Fruit fly (Drosophila melanogaster) whole organism, embryonic: ENCODE data around the gene Pebp1.

Experiments
- Bteb2 ChIP-seq: fragments of 200-800 bp; sonication (Bioruptor generic); optimal IDR thresholded peaks from 2 replicates; lab custom pipeline; 2016; ENCODE audit warnings: missing biosample characterization, missing genetic modification characterization
- CG10654 ChIP-seq: fragments of 200-800 bp; sonication (Bioruptor generic); optimal IDR thresholded peaks from 2 replicates; lab custom pipeline; 2016; ENCODE audit warnings: missing biosample characterization, missing genetic modification characterization
- CG10959 ChIP-seq: fragments of 200-800 bp; sonication (Bioruptor generic); IDR thresholded peaks from 2 replicates; pipeline ENCODE4 v1.3.6; 2022; ENCODE audit warnings: missing biosample characterization, missing genetic modification characterization
- CG12391 ChIP-seq: fragments of 200-800 bp; sonication (Bioruptor generic); optimal IDR thresholded peaks from 3 replicates; lab custom pipeline; 2018; ENCODE audit warnings: missing biosample characterization, mild to moderate bottlenecking, missing genetic modification characterization, moderate library complexity
- CG15479 ChIP-seq: fragments of 200-800 bp; sonication (Bioruptor generic); optimal IDR thresholded peaks from 3 replicates; lab custom pipeline; 2019; ENCODE audit warnings: missing biosample characterization, mild to moderate bottlenecking, missing genetic modification characterization, moderate library complexity
- CG17359 ChIP-seq: fragments of 200-800 bp; sonication (Bioruptor generic); optimal IDR thresholded peaks from 3 replicates; lab custom pipeline; 2018; ENCODE audit warnings: missing biosample characterization, mild to moderate bottlenecking, missing genetic modification characterization, moderate library complexity
- CG18599 ChIP-seq: fragments of 200-800 bp; sonication (Bioruptor generic); optimal IDR thresholded peaks from 3 replicates; lab custom pipeline; 2017; ENCODE audit warnings: missing biosample characterization, missing genetic modification characterization, mild to moderate bottlenecking, moderate library complexity, missing genetic modification reagents
- CG2202 ChIP-seq: fragments of 200-800 bp; sonication (Bioruptor generic); optimal IDR thresholded peaks from 2 replicates; lab custom pipeline; 2018; ENCODE audit warnings: missing biosample characterization, mild to moderate bottlenecking, missing genetic modification characterization
- CG3281 ChIP-seq: fragments of 200-800 bp; sonication (Bioruptor generic); optimal IDR thresholded peaks from 3 replicates; lab custom pipeline; 2017; ENCODE audit warnings: missing biosample characterization, mild to moderate bottlenecking, missing genetic modification characterization
- CG33557 ChIP-seq: fragments of 200-800 bp; sonication (Bioruptor generic); optimal IDR thresholded peaks from 2 replicates; lab custom pipeline; 2019; ENCODE audit warnings: missing biosample characterization, mild to moderate bottlenecking, missing genetic modification characterization, moderate library complexity
- CG3847 ChIP-seq: fragments of 200-800 bp; sonication (Bioruptor generic); IDR thresholded peaks from 2 replicates; pipeline ENCODE4 v1.3.6; 2022; ENCODE audit warnings: missing biosample characterization, missing genetic modification characterization
- CG4707 ChIP-seq: fragments of 200-800 bp; sonication (Bioruptor generic); optimal IDR thresholded peaks from 2 replicates; lab custom pipeline; 2018; ENCODE audit warnings: missing biosample characterization, mild to moderate bottlenecking, missing genetic modification characterization, moderate library complexity
- CG5180 ChIP-seq: fragments of 200-800 bp; sonication (Bioruptor generic); optimal IDR thresholded peaks from 3 replicates; lab custom pipeline; 2017; ENCODE audit warnings: missing biosample characterization, missing genetic modification characterization, mild to moderate bottlenecking, moderate library complexity, missing genetic modification reagents
- CG6254 ChIP-seq: fragments of 200-800 bp; sonication (Bioruptor generic); optimal IDR thresholded peaks from 3 replicates; lab custom pipeline; 2017; ENCODE audit warnings: mild to moderate bottlenecking, missing biosample characterization, missing genetic modification reagents, missing genetic modification characterization
- CG8089 ChIP-seq: fragments of 200-800 bp; sonication (Bioruptor generic); optimal IDR thresholded peaks from 3 replicates; lab custom pipeline; 2016; ENCODE audit warnings: missing biosample characterization, missing genetic modification characterization
- CG8388 ChIP-seq: fragments of 200-800 bp; sonication (Bioruptor generic); optimal IDR thresholded peaks from 2 replicates; lab custom pipeline; 2019; ENCODE audit warnings: missing biosample characterization, mild to moderate bottlenecking, missing genetic modification characterization, moderate library complexity
- CG9215 ChIP-seq: fragments of 200-800 bp; sonication (Bioruptor generic); IDR thresholded peaks from 2 replicates; pipeline ENCODE4 v1.3.6; 2022; ENCODE audit warnings: missing biosample characterization, missing genetic modification characterization
- CG9876 ChIP-seq: fragments of 200-800 bp; sonication (Bioruptor generic); optimal IDR thresholded peaks from 2 replicates; lab custom pipeline; 2016; ENCODE audit warnings: missing biosample characterization, missing genetic modification characterization
- Chrac-16 ChIP-seq: fragments of 200-800 bp; sonication (Bioruptor generic); optimal IDR thresholded peaks from 3 replicates; lab custom pipeline; 2016; ENCODE audit warnings: missing biosample characterization, missing genetic modification characterization
- D ChIP-seq, 2 experiments: fragments of 200-800 bp in 1 of 2; fragments of >200 bp in 1 of 2; sonication (Bioruptor generic) in 1 of 2; optimal IDR thresholded peaks; 2 replicates in 1 of 2; 3 replicates in 1 of 2; lab custom pipeline; 2017; ENCODE audit warnings: mild to moderate bottlenecking in 1 of 2, missing biosample characterization in 1 of 2, missing genetic modification characterization in 1 of 2, missing genetic modification reagents in 1 of 2
- HmgZ ChIP-seq: fragments of 200-800 bp; sonication (Bioruptor generic); optimal IDR thresholded peaks from 2 replicates; lab custom pipeline; 2018; ENCODE audit warnings: missing biosample characterization, mild to moderate bottlenecking, missing genetic modification characterization
- Med ChIP-seq: fragments of 200-800 bp; sonication (Bioruptor generic); peaks from one replicate; lab custom pipeline; 2016; ENCODE audit warnings: missing biosample characterization, missing genetic modification characterization, mild to moderate bottlenecking, inconsistent platforms, moderate library complexity
- Neu2 ChIP-seq: fragments of 200-800 bp; sonication (Bioruptor generic); optimal IDR thresholded peaks from 3 replicates; lab custom pipeline; 2016; ENCODE audit warnings: missing biosample characterization, missing genetic modification characterization, borderline replicate concordance
- Nf-YB ChIP-seq: fragments of 200-800 bp; sonication (Bioruptor generic); optimal IDR thresholded peaks from 3 replicates; lab custom pipeline; 2019; ENCODE audit warnings: missing biosample characterization, mild to moderate bottlenecking, missing genetic modification characterization, moderate library complexity
- Rx ChIP-seq: fragments of 200-800 bp; sonication (Bioruptor generic); IDR thresholded peaks from 2 replicates; pipeline ENCODE4 v1.3.6; 2022; ENCODE audit warnings: missing biosample characterization, missing genetic modification characterization
- Taf1 ChIP-seq: fragments of 200-800 bp; sonication (Bioruptor generic); IDR thresholded peaks from 2 replicates; pipeline ENCODE4 v1.3.6; 2022; ENCODE audit warnings: missing biosample characterization, missing genetic modification characterization
- Xrp1 ChIP-seq: fragments of 200-800 bp; sonication (Bioruptor generic); IDR thresholded peaks from 2 replicates; pipeline ENCODE4 v1.3.6; 2022; ENCODE audit warnings: missing biosample characterization, missing genetic modification characterization
- ase ChIP-seq: fragments of 200-800 bp; sonication (Bioruptor generic); IDR thresholded peaks from 3 replicates; pipeline ENCODE4 v1.3.6; 2022; ENCODE audit warnings: missing biosample characterization, missing genetic modification characterization
- bsh ChIP-seq, 2 experiments: fragments of 200-800 bp; sonication (Bioruptor generic); optimal IDR thresholded peaks; 2 replicates each; lab custom pipeline; 2017 to 2018; ENCODE audit warnings: mild to moderate bottlenecking in 2 of 2, missing biosample characterization in 2 of 2, missing genetic modification characterization in 2 of 2, moderate library complexity in 1 of 2
- chn ChIP-seq: fragments of 200-800 bp; sonication (Bioruptor generic); optimal IDR thresholded peaks from 2 replicates; lab custom pipeline; 2016; ENCODE audit warnings: missing biosample characterization, missing genetic modification characterization
- crc ChIP-seq: fragments of 200-800 bp; sonication (Bioruptor generic); optimal IDR thresholded peaks from 2 replicates; lab custom pipeline; 2016; ENCODE audit warnings: missing biosample characterization, missing genetic modification characterization
- dmrt99B ChIP-seq: fragments of 200-800 bp; sonication (Bioruptor generic); optimal IDR thresholded peaks from 2 replicates; lab custom pipeline; 2018; ENCODE audit warnings: missing biosample characterization, mild to moderate bottlenecking, missing genetic modification characterization, moderate library complexity
- emc ChIP-seq: fragments of 200-800 bp; sonication (Bioruptor generic); optimal IDR thresholded peaks from 2 replicates; lab custom pipeline; 2016; ENCODE audit warnings: missing biosample characterization, missing genetic modification characterization
- hb ChIP-seq: fragments of 200-800 bp; sonication (Bioruptor generic); IDR thresholded peaks from 3 replicates; pipeline ENCODE4 v1.3.6; 2022; ENCODE audit warnings: missing biosample characterization, missing genetic modification characterization; ENCODE audit not compliant: partially characterized antibody
- lbe ChIP-seq: fragments of 200-800 bp; sonication (Bioruptor generic); optimal IDR thresholded peaks from 2 replicates; lab custom pipeline; 2016; ENCODE audit warnings: missing biosample characterization, mild to moderate bottlenecking, missing genetic modification characterization
- mam ChIP-seq: fragments of 200-800 bp; sonication (Bioruptor generic); optimal IDR thresholded peaks from 3 replicates; lab custom pipeline; 2016; ENCODE audit warnings: missing biosample characterization, missing genetic modification characterization
- nom ChIP-seq: fragments of 200-800 bp; sonication (Bioruptor generic); optimal IDR thresholded peaks from 2 replicates; lab custom pipeline; 2017; ENCODE audit warnings: missing biosample characterization, missing genetic modification characterization, mild to moderate bottlenecking, moderate library complexity, missing genetic modification reagents
- onecut ChIP-seq: fragments of 200-800 bp; sonication (Bioruptor generic); IDR thresholded peaks from 2 replicates; pipeline ENCODE4 v1.3.6; 2022; ENCODE audit warnings: missing biosample characterization, missing genetic modification characterization
- pfk ChIP-seq: fragments of 200-800 bp; sonication (Bioruptor generic); optimal IDR thresholded peaks from 2 replicates; lab custom pipeline; 2018; ENCODE audit warnings: missing biosample characterization, mild to moderate bottlenecking, missing genetic modification characterization, moderate library complexity
- pho ChIP-seq: fragments of 200-800 bp; sonication (Bioruptor generic); optimal IDR thresholded peaks from 2 replicates; lab custom pipeline; 2016; ENCODE audit warnings: missing biosample characterization, missing genetic modification characterization
- prd ChIP-seq, 3 experiments: fragments of >200 bp in 2 of 3; fragments of 200-800 bp in 1 of 3; sonication (Bioruptor generic) in 1 of 3; optimal IDR thresholded peaks in 2 of 3; IDR thresholded peaks in 1 of 3; 2 replicates in 2 of 3; 3 replicates in 1 of 3; pipeline versions ENCODE4 v1.3.6 to Lab custom; 2017 to 2022; ENCODE audit warnings: missing biosample characterization in 1 of 3, missing genetic modification characterization in 1 of 3
- ro ChIP-seq: fragments of 200-800 bp; sonication (Bioruptor generic); IDR thresholded peaks from 2 replicates; pipeline ENCODE4 v1.3.6; 2022; ENCODE audit warnings: missing biosample characterization, missing genetic modification characterization
- scrt ChIP-seq: fragments of 200-800 bp; sonication (Bioruptor generic); optimal IDR thresholded peaks from 2 replicates; lab custom pipeline; 2018; ENCODE audit warnings: missing biosample characterization, mild to moderate bottlenecking, missing genetic modification characterization, moderate library complexity
- sisA ChIP-seq: fragments of 200-800 bp; sonication (Bioruptor generic); IDR thresholded peaks from 2 replicates; pipeline ENCODE4 v1.3.6; 2022; ENCODE audit warnings: missing biosample characterization, missing genetic modification characterization
- slou ChIP-seq: fragments of 200-800 bp; sonication (Bioruptor generic); optimal IDR thresholded peaks from 3 replicates; lab custom pipeline; 2016; ENCODE audit warnings: missing biosample characterization, missing genetic modification characterization
- tap ChIP-seq: fragments of 200-800 bp; optimal IDR thresholded peaks from 3 replicates; lab custom pipeline; 2019; ENCODE audit warnings: missing biosample characterization, mild to moderate bottlenecking, missing genetic modification characterization, moderate library complexity
- tgo ChIP-seq: fragments of 200-800 bp; sonication (Bioruptor generic); IDR thresholded peaks from 3 replicates; pipeline ENCODE4 v1.3.6; 2022; ENCODE audit warnings: missing biosample characterization, missing genetic modification characterization
- tx ChIP-seq: fragments of 200-800 bp; sonication (Bioruptor generic); optimal IDR thresholded peaks from 2 replicates; lab custom pipeline; 2016; ENCODE audit warnings: missing biosample characterization, missing genetic modification characterization
- zfh2 ChIP-seq: fragments of 200-800 bp; sonication (Bioruptor generic); optimal IDR thresholded peaks from 2 replicates; lab custom pipeline; 2016; ENCODE audit warnings: missing biosample characterization, missing genetic modification characterization

The Pebp1 gene

DNA sequence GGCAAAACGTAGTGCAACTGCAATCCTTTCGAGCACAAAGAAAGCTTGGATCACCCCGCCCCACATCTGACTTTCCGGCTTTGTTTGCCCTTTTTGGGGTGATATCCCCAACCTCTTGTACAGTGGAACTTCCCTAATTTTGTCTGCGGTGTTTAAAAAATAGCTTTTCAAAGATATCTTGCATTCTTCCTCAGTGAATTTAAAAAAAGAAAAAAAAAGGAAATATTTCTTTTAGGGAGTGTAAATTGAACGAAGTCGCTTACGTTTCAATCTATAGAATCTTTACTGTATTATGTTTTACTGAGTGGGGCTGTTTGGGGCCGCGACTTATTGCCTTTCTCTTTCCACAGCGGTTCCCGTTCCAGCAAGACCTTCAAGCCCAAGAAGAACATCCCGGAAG lies 44.2 kb upstream of the Pebp1 start (continued):
- TF ChIP-seq CG12391 (tag; lab: Kevin White, UChicago): peak; percentile 53
- TF ChIP-seq nom (GFP tag; lab: Kevin White, UChicago): peak; percentile 21
- TF ChIP-seq CG33557 (GFP tag; lab: Kevin White, UChicago): peak; percentile 32
- TF ChIP-seq crc (GFP tag; lab: Kevin White, UChicago): peak; percentile 73
- TF ChIP-seq zfh2 (GFP tag; lab: Kevin White, UChicago): peak; percentile 32
- peak; percentile 68 for TF ChIP-seq CG9215 (GFP tag; lab: Robert Waterston, UW)
- no peak for TF ChIP-seq CG5180 (GFP tag; lab: Kevin White, UChicago)
- TF ChIP-seq scrt (GFP tag; lab: Kevin White, UChicago): peak; percentile 28
- no peak for TF ChIP-seq CG2202
- peak; percentile 64 for TF ChIP-seq onecut (GFP tag; lab: Robert Waterston, UW)
- no peak for TF ChIP-seq ro
- TF ChIP-seq tx (GFP tag; lab: Kevin White, UChicago): peak; percentile 52
- peak; percentile 87 for TF ChIP-seq Med
- no peak for TF ChIP-seq CG4707 (GFP tag; lab: Kevin White, UChicago)
- peak; percentile 62 for TF ChIP-seq pho (GFP tag; lab: Kevin White, UChicago)
- peak; percentile 56; the same call in 1 of the 3 replicates for TF ChIP-seq ase (GFP tag; lab: Robert Waterston, UW)
- no peak for TF ChIP-seq D (optimal IDR thresholded peaks at IDR 0.05; lab: Kevin White, UChicago)
- no peak for TF ChIP-seq D (GFP tag; optimal IDR thresholded peaks at IDR 0.05; lab: Kevin White, UChicago)
- TF ChIP-seq CG15479: no peak
- TF ChIP-seq Neu2 (GFP tag; lab: Kevin White, UChicago): no peak
- peak; percentile 38 for TF ChIP-seq CG8089
- TF ChIP-seq Xrp1 (GFP tag; lab: Robert Waterston, UW): peak; percentile 78
- TF ChIP-seq CG9876 (GFP tag; lab: Kevin White, UChicago): no peak
- peak; percentile 70 for TF ChIP-seq CG18599 (GFP tag; lab: Kevin White, UChicago)
- TF ChIP-seq Rx: 0 out of 2 replicates have a peak, but pooled peaks have one; percentile 34
- peak; percentile 34 for TF ChIP-seq Bteb2
- peak; percentile 17 for TF ChIP-seq slou (GFP tag; lab: Kevin White, UChicago)
- TF ChIP-seq emc (GFP tag; lab: Kevin White, UChicago): no peak
- no peak for TF ChIP-seq prd (optimal IDR thresholded peaks at IDR 0.05; lab: Kevin White, UChicago)
- TF ChIP-seq prd (GFP tag; IDR thresholded peaks at IDR 0.05; lab: Robert Waterston, UW): peak; percentile 82
- peak; percentile 66 for TF ChIP-seq CG3847
- TF ChIP-seq mam (GFP tag; lab: Kevin White, UChicago): peak; percentile 74
- TF ChIP-seq pfk (GFP tag; lab: Kevin White, UChicago): no peak
- peak; percentile 37 for TF ChIP-seq Chrac-16 (GFP tag; lab: Kevin White, UChicago)
- TF ChIP-seq Taf1 (GFP tag; lab: Robert Waterston, UW): peak; percentile 60; the same call in 1 of the 2 replicates
- TF ChIP-seq CG3281 (GFP tag; lab: Kevin White, UChicago): peak; percentile 48
- TF ChIP-seq Nf-YB (GFP tag; lab: Kevin White, UChicago): peak; percentile 17
- TF ChIP-seq hb (GFP tag; lab: Robert Waterston, UW): no peak
- peak; percentile 39 for TF ChIP-seq chn
- no peak for TF ChIP-seq HmgZ (tag; lab: Kevin White, UChicago)
- TF ChIP-seq CG6254 (GFP tag; lab: Kevin White, UChicago): no peak
- peak; percentile 3 for TF ChIP-seq CG10654
- peak; percentile 75 for TF ChIP-seq tgo (GFP tag; lab: Robert Waterston, UW)
- peak; percentile 42; the same call in 1 of the 2 replicates for TF ChIP-seq sisA (GFP tag; lab: Robert Waterston, UW)
- TF ChIP-seq CG8388 (GFP tag; lab: Kevin White, UChicago): peak; percentile 32
- TF ChIP-seq dmrt99B (tag; lab: Kevin White, UChicago): no peak
- TF ChIP-seq tap: peak; percentile 51
- peak; percentile 64 for TF ChIP-seq lbe
- TF ChIP-seq CG10959 (GFP tag; lab: Robert Waterston, UW): peak; percentile 30; the same call in 1 of the 2 replicates
- peak; percentile 65 for TF ChIP-seq CG17359
- TF ChIP-seq bsh (GFP tag; optimal IDR thresholded peaks at IDR 0.05; lab: Kevin White, UChicago): peak in 1 of 2 experiments; percentile 63
